Fruit fly (Drosophila melanogaster) whole organism, embryonic: ENCODE results near the gene sau.

ENCODE experiments used
- ATbp ChIP-seq: fragments of 200-800 bp; sonication (Bioruptor generic); optimal IDR thresholded peaks from 2 replicates; lab custom pipeline; 2017; ENCODE audit warnings: missing biosample characterization, mild to moderate bottlenecking, missing genetic modification characterization, missing genetic modification reagents
- CG12104 ChIP-seq: fragments of 200-800 bp; sonication (Bioruptor generic); optimal IDR thresholded peaks from 3 replicates; lab custom pipeline; 2016; ENCODE audit warnings: missing biosample characterization, missing genetic modification characterization
- CG12659 ChIP-seq: fragments of 200-800 bp; sonication (Bioruptor generic); optimal IDR thresholded peaks from 3 replicates; lab custom pipeline; 2017; ENCODE audit warnings: mild to moderate bottlenecking, missing biosample characterization, missing genetic modification reagents, missing genetic modification characterization
- CG1792 ChIP-seq: fragments of 200-800 bp; sonication (Bioruptor generic); optimal IDR thresholded peaks from 2 replicates; lab custom pipeline; 2016; ENCODE audit warnings: missing biosample characterization, missing genetic modification characterization
- CG2889 ChIP-seq: fragments of 200-800 bp; sonication (Bioruptor generic); IDR thresholded peaks from 3 replicates; pipeline ENCODE4 v1.3.6; 2022; ENCODE audit warnings: missing biosample characterization, missing genetic modification characterization
- CG30403 ChIP-seq: fragments of 200-800 bp; sonication (Bioruptor generic); optimal IDR thresholded peaks from 3 replicates; lab custom pipeline; 2016; ENCODE audit warnings: missing biosample characterization, missing genetic modification characterization
- CG34224 ChIP-seq: fragments of 200-800 bp; sonication (Bioruptor generic); IDR thresholded peaks from 3 replicates; pipeline ENCODE4 v1.3.6; 2022; ENCODE audit warnings: missing biosample characterization, missing genetic modification characterization; ENCODE audit not compliant: partially characterized antibody
- CG4854 ChIP-seq: fragments of 200-800 bp; sonication (Bioruptor generic); optimal IDR thresholded peaks from 2 replicates; lab custom pipeline; 2016; ENCODE audit warnings: missing biosample characterization, missing genetic modification characterization, inconsistent platforms
- CG6272 ChIP-seq: fragments of 200-800 bp; sonication (Bioruptor generic); IDR thresholded peaks from 2 replicates; pipeline ENCODE4 v1.3.6; 2022; ENCODE audit warnings: missing biosample characterization, missing genetic modification characterization
- CG7271 ChIP-seq: fragments of 200-800 bp; sonication (Bioruptor generic); optimal IDR thresholded peaks from 2 replicates; lab custom pipeline; 2018; ENCODE audit warnings: missing biosample characterization, mild to moderate bottlenecking, missing genetic modification characterization, moderate library complexity
- CG7839 ChIP-seq: fragments of 200-800 bp; sonication (Bioruptor generic); optimal IDR thresholded peaks from 3 replicates; lab custom pipeline; 2018; ENCODE audit warnings: missing biosample characterization, mild to moderate bottlenecking, missing genetic modification characterization, moderate library complexity
- CG9437 ChIP-seq: fragments of 200-800 bp; sonication (Bioruptor generic); optimal IDR thresholded peaks from 2 replicates; lab custom pipeline; 2018; ENCODE audit warnings: missing biosample characterization, mild to moderate bottlenecking, missing genetic modification characterization
- CG9609 ChIP-seq: fragments of 200-800 bp; sonication (Bioruptor generic); optimal IDR thresholded peaks from 3 replicates; lab custom pipeline; 2016; ENCODE audit warnings: missing biosample characterization, missing genetic modification characterization
- D ChIP-seq, 2 experiments: fragments of 200-800 bp in 1 of 2; fragments of >200 bp in 1 of 2; sonication (Bioruptor generic) in 1 of 2; optimal IDR thresholded peaks; 2 replicates in 1 of 2; 3 replicates in 1 of 2; lab custom pipeline; 2017; ENCODE audit warnings: mild to moderate bottlenecking in 1 of 2, missing biosample characterization in 1 of 2, missing genetic modification characterization in 1 of 2, missing genetic modification reagents in 1 of 2
- Dip3 ChIP-seq: fragments of 200-800 bp; sonication (Bioruptor generic); optimal IDR thresholded peaks from 3 replicates; lab custom pipeline; 2016; ENCODE audit warnings: missing biosample characterization, missing genetic modification characterization
- Dref ChIP-seq: fragments of 200-800 bp; sonication (Bioruptor generic); IDR thresholded peaks from 2 replicates; pipeline ENCODE4 v1.3.6; 2022; ENCODE audit warnings: missing biosample characterization, missing genetic modification characterization
- HLH3B ChIP-seq: fragments of 200-800 bp; sonication (Bioruptor generic); IDR thresholded peaks from 2 replicates; pipeline ENCODE4 v1.3.6; 2022; ENCODE audit warnings: missing biosample characterization, missing genetic modification characterization
- Kr ChIP-seq: fragments of 200-800 bp; sonication (Bioruptor generic); optimal IDR thresholded peaks from 2 replicates; lab custom pipeline; 2017; ENCODE audit warnings: missing biosample characterization, mild to moderate bottlenecking, missing genetic modification characterization
- Lpt ChIP-seq: fragments of >200 bp; optimal IDR thresholded peaks from 2 replicates; lab custom pipeline; 2018; ENCODE audit warnings: missing biosample characterization, missing genetic modification characterization
- MESR4 ChIP-seq: fragments of 200-800 bp; sonication (Bioruptor generic); optimal IDR thresholded peaks from 2 replicates; lab custom pipeline; 2018; ENCODE audit warnings: missing biosample characterization, mild to moderate bottlenecking, missing genetic modification characterization, moderate library complexity
- Mes4 ChIP-seq: fragments of 200-800 bp; sonication (Bioruptor generic); optimal IDR thresholded peaks from 2 replicates; lab custom pipeline; 2016; ENCODE audit warnings: missing biosample characterization, missing genetic modification characterization
- Opbp ChIP-seq: fragments of 200-800 bp; sonication (Bioruptor generic); IDR thresholded peaks from 3 replicates; pipeline ENCODE4 v1.3.6; 2022; ENCODE audit warnings: missing biosample characterization, missing genetic modification characterization; ENCODE audit not compliant: partially characterized antibody
- Optix ChIP-seq: fragments of 200-800 bp; sonication (Bioruptor generic); IDR thresholded peaks from 3 replicates; pipeline ENCODE4 v1.3.6; 2022; ENCODE audit warnings: missing biosample characterization, missing genetic modification characterization
- Pdp1 ChIP-seq, 2 experiments: fragments of 200-800 bp; sonication (Bioruptor generic); optimal IDR thresholded peaks; 3 replicates each; lab custom pipeline; 2016; ENCODE audit warnings: missing biosample characterization in 2 of 2, missing genetic modification characterization in 2 of 2, mild to moderate bottlenecking in 1 of 2, moderate library complexity in 1 of 2
- Scr ChIP-seq: fragments of 200-800 bp; sonication (Bioruptor generic); IDR thresholded peaks from 2 replicates; pipeline ENCODE4 v1.3.6; 2022; ENCODE audit warnings: missing biosample characterization, missing genetic modification characterization; ENCODE audit not compliant: partially characterized antibody
- Sox100B ChIP-seq: fragments of 200-800 bp; sonication (Bioruptor generic); optimal IDR thresholded peaks from 3 replicates; lab custom pipeline; 2018; ENCODE audit warnings: missing biosample characterization, mild to moderate bottlenecking, missing genetic modification characterization
- Tbp ChIP-seq: fragments of >200 bp; optimal IDR thresholded peaks from 2 replicates; lab custom pipeline; 2018; ENCODE audit warnings: missing biosample characterization, missing genetic modification characterization
- cato ChIP-seq: fragments of 200-800 bp; sonication (Bioruptor generic); optimal IDR thresholded peaks from 2 replicates; lab custom pipeline; 2016; ENCODE audit warnings: missing biosample characterization, missing genetic modification characterization, borderline replicate concordance
- chif ChIP-seq, 2 experiments: fragments of 200-800 bp; sonication (Bioruptor generic); optimal IDR thresholded peaks; 3 replicates each; lab custom pipeline; 2016; ENCODE audit warnings: missing biosample characterization in 2 of 2, missing genetic modification characterization in 2 of 2
- chinmo ChIP-seq: fragments of 200-800 bp; sonication (Bioruptor generic); IDR thresholded peaks from 4 replicates; pipeline ENCODE4 v1.3.6; 2022; ENCODE audit warnings: missing biosample characterization, missing genetic modification characterization; ENCODE audit not compliant: partially characterized antibody
- crc ChIP-seq: fragments of 200-800 bp; sonication (Bioruptor generic); optimal IDR thresholded peaks from 2 replicates; lab custom pipeline; 2016; ENCODE audit warnings: missing biosample characterization, missing genetic modification characterization
- dm ChIP-seq: fragments of 200-800 bp; sonication (Bioruptor generic); optimal IDR thresholded peaks from 3 replicates; lab custom pipeline; 2016; ENCODE audit warnings: missing biosample characterization, missing genetic modification characterization
- ftz-f1 ChIP-seq: fragments of 200-800 bp; sonication (Bioruptor generic); optimal IDR thresholded peaks from 2 replicates; lab custom pipeline; 2016; ENCODE audit warnings: missing biosample characterization, missing genetic modification characterization
- gce ChIP-seq: fragments of 200-800 bp; sonication (Bioruptor generic); IDR thresholded peaks from 3 replicates; pipeline ENCODE4 v1.3.6; 2022; ENCODE audit warnings: missing biosample characterization, missing genetic modification characterization
- insv ChIP-seq, 2 experiments: fragments of 200-800 bp; sonication (Bioruptor generic); optimal IDR thresholded peaks; 3 replicates each; lab custom pipeline; 2016 to 2018; ENCODE audit warnings: missing biosample characterization in 2 of 2, missing genetic modification characterization in 2 of 2
- inv ChIP-seq: fragments of 200-800 bp; sonication (Bioruptor generic); IDR thresholded peaks from 2 replicates; pipeline ENCODE4 v1.3.6; 2022; ENCODE audit warnings: missing biosample characterization, missing genetic modification characterization; ENCODE audit not compliant: partially characterized antibody
- jing ChIP-seq: fragments of 200-800 bp; sonication (Bioruptor generic); optimal IDR thresholded peaks from 2 replicates; lab custom pipeline; 2018; ENCODE audit warnings: missing biosample characterization, mild to moderate bottlenecking, missing genetic modification characterization
- maf-S ChIP-seq: fragments of 200-800 bp; sonication (Bioruptor generic); optimal IDR thresholded peaks from 2 replicates; lab custom pipeline; 2016; ENCODE audit warnings: missing biosample characterization, missing genetic modification characterization
- nerfin-2 ChIP-seq: fragments of 200-800 bp; sonication (Bioruptor generic); IDR thresholded peaks from 2 replicates; pipeline ENCODE4 v1.3.6; 2022; ENCODE audit warnings: missing biosample characterization, missing genetic modification characterization; ENCODE audit not compliant: partially characterized antibody
- org-1 ChIP-seq: fragments of 200-800 bp; sonication (Bioruptor generic); optimal IDR thresholded peaks from 2 replicates; lab custom pipeline; 2017; ENCODE audit warnings: missing biosample characterization, missing genetic modification characterization
- p53 ChIP-seq: fragments of 200-800 bp; sonication (Bioruptor generic); optimal IDR thresholded peaks from 2 replicates; lab custom pipeline; 2016; ENCODE audit warnings: missing biosample characterization, missing genetic modification characterization
- pfk ChIP-seq: fragments of 200-800 bp; sonication (Bioruptor generic); optimal IDR thresholded peaks from 2 replicates; lab custom pipeline; 2018; ENCODE audit warnings: missing biosample characterization, mild to moderate bottlenecking, missing genetic modification characterization, moderate library complexity
- sim ChIP-seq: fragments of 200-800 bp; sonication (Bioruptor generic); IDR thresholded peaks from 2 replicates; pipeline ENCODE4 v1.3.6; 2022; ENCODE audit warnings: missing biosample characterization, missing genetic modification characterization
- stwl ChIP-seq: fragments of 200-800 bp; sonication (Bioruptor generic); optimal IDR thresholded peaks from 3 replicates; lab custom pipeline; 2018; ENCODE audit warnings: missing biosample characterization, mild to moderate bottlenecking, missing genetic modification characterization, moderate library complexity
- tap ChIP-seq: fragments of 200-800 bp; optimal IDR thresholded peaks from 3 replicates; lab custom pipeline; 2019; ENCODE audit warnings: missing biosample characterization, mild to moderate bottlenecking, missing genetic modification characterization, moderate library complexity
- tio ChIP-seq: fragments of 200-800 bp; sonication (Bioruptor generic); optimal IDR thresholded peaks from 2 replicates; lab custom pipeline; 2017; ENCODE audit warnings: missing biosample characterization, missing genetic modification characterization, inconsistent platforms
- zen ChIP-seq: fragments of 200-800 bp; sonication (Bioruptor generic); optimal IDR thresholded peaks from 3 replicates; lab custom pipeline; 2018; ENCODE audit warnings: missing biosample characterization, mild to moderate bottlenecking, missing genetic modification characterization, moderate library complexity

sau gene

dm6 chr2L:2202853-2203717 lies 23.1 kb upstream of the sau start (continued):
- TF ChIP-seq chif (GFP tag; optimal IDR thresholded peaks at IDR 0.05; lab: Kevin White, UChicago) (no peak), jing (GFP tag; lab: Kevin White, UChicago) (no peak), chinmo (peak; percentile 94), Pdp1 (GFP tag; optimal IDR thresholded peaks at IDR 0.05; lab: Kevin White, UChicago) (peak in 1 of 2 experiments; percentile 37), tap (tag; lab: Kevin White, UChicago) (no peak), Kr (GFP tag; lab: Kevin White, UChicago) (no peak), Optix (GFP tag; lab: Robert Waterston, UW) (no peak), Dref (GFP tag; lab: Robert Waterston, UW) (0 out of 2 replicates have a peak, but pooled peaks have one; percentile 29), ftz-f1 (peak; percentile 73), stwl (no peak), gce (GFP tag; lab: Robert Waterston, UW) (peak; percentile 22; the same call in 1 of the 3 replicates), insv (GFP tag; optimal IDR thresholded peaks at IDR 0.05; lab: Kevin White, UChicago) (no peak), CG30403 (no peak), CG7839 (no peak), inv (GFP tag; lab: Robert Waterston, UW) (no peak), cato (no peak), sim (GFP tag; lab: Robert Waterston, UW) (0 out of 2 replicates have a peak, but pooled peaks have one; percentile 5), CG1792 (GFP tag; lab: Kevin White, UChicago) (no peak), CG2889 (GFP tag; lab: Robert Waterston, UW) (no peak), CG9437 (peak; percentile 70), crc (GFP tag; lab: Kevin White, UChicago) (no peak), p53 (GFP tag; lab: Kevin White, UChicago) (no peak), Opbp (GFP tag; lab: Robert Waterston, UW) (peak; percentile 64), D (optimal IDR thresholded peaks at IDR 0.05; lab: Kevin White, UChicago) (no peak), D (GFP tag; optimal IDR thresholded peaks at IDR 0.05; lab: Kevin White, UChicago) (no peak), CG4854 (GFP tag; lab: Kevin White, UChicago) (no peak), dm (GFP tag; lab: Kevin White, UChicago) (no peak), Sox100B (GFP tag; lab: Kevin White, UChicago) (no peak), Dip3 (GFP tag; lab: Kevin White, UChicago) (no peak), CG12659 (GFP tag; lab: Kevin White, UChicago) (no peak), pfk (GFP tag; lab: Kevin White, UChicago) (no peak), tio (GFP tag; lab: Kevin White, UChicago) (no peak), ATbp (no peak), nerfin-2 (GFP tag; lab: Robert Waterston, UW) (0 out of 2 replicates have a peak, but pooled peaks have one; percentile 40), CG9609 (GFP tag; lab: Kevin White, UChicago) (no peak), Lpt (GFP tag; lab: Kevin White, UChicago) (no peak), CG7271 (tag; lab: Kevin White, UChicago) (no peak), CG34224 (GFP tag; lab: Robert Waterston, UW) (peak; percentile 32; the same call in 1 of the 3 replicates), MESR4 (no peak), HLH3B (GFP tag; lab: Robert Waterston, UW) (peak; percentile 11; the same call in 1 of the 2 replicates), Scr (GFP tag; lab: Robert Waterston, UW) (0 out of 2 replicates have a peak, but pooled peaks have one; percentile 13), Tbp (GFP tag; lab: Kevin White, UChicago) (no peak), maf-S (GFP tag; lab: Kevin White, UChicago) (no peak), CG12104 (GFP tag; lab: Kevin White, UChicago) (no peak), org-1 (GFP tag; lab: Kevin White, UChicago) (no peak), Mes4 (no peak), zen (tag; lab: Kevin White, UChicago) (no peak), CG6272 (GFP tag; lab: Robert Waterston, UW) (0 out of 2 replicates have a peak, but pooled peaks have one; percentile 20)
